Worm (Caenorhabditis elegans) whole organism, L4/young adult: ENCODE measurements around the gene ztf-28.

ENCODE experiments used
- dao-5 ChIP-seq: sonication (generic microtip); optimal IDR thresholded peaks from 2 replicates; lab custom pipeline; 2016; ENCODE audit warnings: missing genotype, missing genetic modification characterization, moderate library complexity, missing compliant biosample characterization
- him-1 ChIP-seq: sonication (generic microtip); optimal IDR thresholded peaks from 2 replicates; lab custom pipeline; 2016; ENCODE audit warnings: missing genotype, missing genetic modification reagents, missing genetic modification characterization, missing compliant biosample characterization

ce11 chrV:2068728-2069443 is 21.6 kb upstream of the ztf-28 start:
- TF ChIP-seq him-1 (tag; lab: Kevin White, UChicago) (no peak), dao-5 (no peak)
